Fruit fly (Drosophila melanogaster): ENCODE measurements around the gene Hexim.

DNA sequence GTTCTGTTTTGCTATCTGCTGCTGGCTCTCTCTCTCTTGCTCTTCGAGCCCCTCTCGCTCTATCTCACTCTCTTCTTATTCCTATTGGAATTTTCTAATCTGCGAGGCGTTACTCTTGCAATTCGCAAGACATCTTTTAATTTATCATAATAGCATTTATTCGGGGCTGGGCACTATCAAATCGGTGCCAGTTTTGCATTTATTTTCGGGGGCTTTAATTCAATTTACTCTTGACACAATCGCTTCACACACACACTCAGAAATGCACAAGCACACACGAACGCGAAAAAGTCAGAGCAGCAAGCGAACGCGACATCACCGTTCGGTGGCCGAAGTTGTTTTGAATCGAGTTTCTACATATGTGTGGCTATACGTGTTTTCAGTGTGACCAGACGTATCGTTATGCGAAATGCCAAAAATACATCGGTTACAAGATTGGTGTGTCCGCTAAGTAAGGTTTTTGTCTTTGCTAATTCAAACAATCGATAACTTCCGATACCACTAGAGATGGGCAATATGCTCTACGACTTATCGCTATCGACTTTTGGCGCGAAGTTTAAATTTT lies 37.8 kb downstream of the Hexim start, which contains the start of gene Meltrin:
- TF ChIP-seq tj (GFP tag; optimal IDR thresholded peaks at IDR 0.05) (peak; percentile 29), CG7045 (GFP tag; optimal IDR thresholded peaks at IDR 0.05) (no peak), kay (GFP tag; ENCODE audit: borderline replicate concordance) (no peak), ovo (GFP tag; optimal IDR thresholded peaks at IDR 0.05) (peak; percentile 22), CG5204 (GFP tag; optimal IDR thresholded peaks at IDR 0.05) (no peak), CG1620 (GFP tag; optimal IDR thresholded peaks at IDR 0.05) (peak; percentile 57), pad (GFP tag; optimal IDR thresholded peaks at IDR 0.05) (peak; percentile 20), cic (GFP tag; optimal IDR thresholded peaks at IDR 0.05) (peak; percentile 73), cnc (optimal IDR thresholded peaks at IDR 0.05) (no peak), CG33017 (tag; optimal IDR thresholded peaks at IDR 0.05) (peak; percentile 67), bab1 (GFP tag; optimal IDR thresholded peaks at IDR 0.05) (peak; percentile 92), CG14711 (tag; optimal IDR thresholded peaks at IDR 0.05) (peak; percentile 1), Hr96 (GFP tag; optimal IDR thresholded peaks at IDR 0.05) (peak; percentile 64)
